Worm (Caenorhabditis elegans) whole organism, L4/young adult: ENCODE measurements around the gene F14F3.4.

Experiments
- W03F9.2 ChIP-seq: fragments of 150-350 bp; optimal IDR thresholded peaks from 2 replicates; lab custom pipeline; 2014; ENCODE audit warnings: missing biosample characterization, missing genetic modification characterization
- him-1 ChIP-seq: sonication (generic microtip); optimal IDR thresholded peaks from 2 replicates; lab custom pipeline; 2016; ENCODE audit warnings: missing genotype, missing genetic modification reagents, missing genetic modification characterization, missing compliant biosample characterization

ce11 chrX:10480563-10481290 lies 40.5 kb downstream of the F14F3.4 start, which contains the start of gene elt-2:
- TF ChIP-seq him-1 (no peak), W03F9.2 (no peak)
